Fruit fly (Drosophila melanogaster): ENCODE data around the gene eIF3a.

eIF3a gene

dm6 chr3R:4394654-4395581, 38.8 kb downstream of the eIF3a start (continued):
- TF ChIP-seq CG9797 (GFP tag; optimal IDR thresholded peaks at IDR 0.05): no peak
- peak; percentile 69 for TF ChIP-seq run (tag; optimal IDR thresholded peaks at IDR 0.05)
- TF ChIP-seq Nf-YA (GFP tag; IDR thresholded peaks at IDR 0.05): peak; percentile 74
- TF ChIP-seq D19A (tag; optimal IDR thresholded peaks at IDR 0.05): peak; percentile 99
- TF ChIP-seq Abd-B (GFP tag; optimal IDR thresholded peaks at IDR 0.05): peak; percentile 71
- no peak for TF ChIP-seq stwl (tag; optimal IDR thresholded peaks at IDR 0.05)
- TF ChIP-seq D (optimal IDR thresholded peaks at IDR 0.05): no peak
- TF ChIP-seq D (GFP tag; optimal IDR thresholded peaks at IDR 0.05): peak; percentile 76
- peak; percentile 68 for TF ChIP-seq CG18011 (GFP tag; optimal IDR thresholded peaks at IDR 0.05)
- TF ChIP-seq MTF-1 (GFP tag; optimal IDR thresholded peaks at IDR 0.05; ENCODE audit: borderline replicate concordance): peak; percentile 45
- TF ChIP-seq CG7963 (GFP tag; IDR thresholded peaks at IDR 0.05; ENCODE audit: partially characterized antibody): no peak
- no peak for TF ChIP-seq CG14860 (GFP tag; IDR thresholded peaks at IDR 0.05; ENCODE audit: partially characterized antibody)
- TF ChIP-seq wek (GFP tag; optimal IDR thresholded peaks at IDR 0.05): peak; percentile 52
- peak; percentile 91 for TF ChIP-seq CG18599 (GFP tag; optimal IDR thresholded peaks at IDR 0.05)
- TF ChIP-seq lbe (GFP tag; optimal IDR thresholded peaks at IDR 0.05): peak; percentile 91
- TF ChIP-seq Dek (tag; optimal IDR thresholded peaks at IDR 0.05): peak; percentile 86
- TF ChIP-seq YL-1 (GFP tag; optimal IDR thresholded peaks at IDR 0.05): no peak
- no peak for TF ChIP-seq Dfd (GFP tag; optimal IDR thresholded peaks at IDR 0.05)
- no peak for TF ChIP-seq CG1832 (GFP tag; optimal IDR thresholded peaks at IDR 0.05)
- peak; percentile 67; the same call in 1 of the 2 replicates for TF ChIP-seq CG1024 (GFP tag; IDR thresholded peaks at IDR 0.05)
- TF ChIP-seq nom (GFP tag; optimal IDR thresholded peaks at IDR 0.05): no peak
- TF ChIP-seq CG9817 (tag; optimal IDR thresholded peaks at IDR 0.05): peak; percentile 70
- 0 out of 2 replicates have a peak, but pooled peaks have one; percentile 17 for TF ChIP-seq Dref (GFP tag; IDR thresholded peaks at IDR 0.05)
- peak; percentile 86 for TF ChIP-seq H15 (GFP tag; IDR thresholded peaks at IDR 0.05)
- TF ChIP-seq CG43689 (GFP tag; IDR thresholded peaks at IDR 0.05): peak; percentile 70
- TF ChIP-seq repo (GFP tag; optimal IDR thresholded peaks at IDR 0.05): peak; percentile 85
- 0 out of 2 replicates have a peak, but pooled peaks have one; percentile 13 for TF ChIP-seq Dip2 (GFP tag; IDR thresholded peaks at IDR 0.05)
- peak; percentile 74 for TF ChIP-seq CG13123 (GFP tag; optimal IDR thresholded peaks at IDR 0.05)
- peak; percentile 85 for TF ChIP-seq tap (tag; optimal IDR thresholded peaks at IDR 0.05)
- TF ChIP-seq Mes4 (GFP tag; optimal IDR thresholded peaks at IDR 0.05): peak; percentile 81
- TF ChIP-seq ro (GFP tag; IDR thresholded peaks at IDR 0.05): peak; percentile 74
- TF ChIP-seq D19B (GFP tag; optimal IDR thresholded peaks at IDR 0.05): peak; percentile 69
- peak; percentile 83 for TF ChIP-seq corto (GFP tag; optimal IDR thresholded peaks at IDR 0.05)
- peak; percentile 80 for TF ChIP-seq vfl (GFP tag; optimal IDR thresholded peaks at IDR 0.05)
- peak; percentile 26; the same call in 1 of the 2 replicates for TF ChIP-seq sim (GFP tag; IDR thresholded peaks at IDR 0.05)
- no peak for TF ChIP-seq zen2 (GFP tag; IDR thresholded peaks at IDR 0.05; ENCODE audit: partially characterized antibody)
- TF ChIP-seq dan (GFP tag; IDR thresholded peaks at IDR 0.05): no peak
- peak; percentile 7 for TF ChIP-seq CG3838 (GFP tag; optimal IDR thresholded peaks at IDR 0.05)
- TF ChIP-seq CG16815 (GFP tag; optimal IDR thresholded peaks at IDR 0.05): peak; percentile 65
- peak; percentile 76 for TF ChIP-seq Ssrp (tag; optimal IDR thresholded peaks at IDR 0.05)
- TF ChIP-seq luna (GFP tag; optimal IDR thresholded peaks at IDR 0.05): peak; percentile 57
- TF ChIP-seq CG4617 (GFP tag; optimal IDR thresholded peaks at IDR 0.05; ENCODE audit: borderline replicate concordance): peak; percentile 50
- TF ChIP-seq scrt (GFP tag; optimal IDR thresholded peaks at IDR 0.05): peak; percentile 84
- peak; percentile 95 for TF ChIP-seq Drgx (GFP tag; IDR thresholded peaks at IDR 0.05)
- TF ChIP-seq BtbVII (GFP tag; optimal IDR thresholded peaks at IDR 0.05): peak; percentile 84
- peak in 1 of 3 experiments; percentile 51 for TF ChIP-seq lola (GFP tag; optimal IDR thresholded peaks at IDR 0.05)
- TF ChIP-seq CG3847 (GFP tag; IDR thresholded peaks at IDR 0.05): peak; percentile 70

All from whole organism, embryonic.